Worm (Caenorhabditis elegans) whole organism, L3 larva: ENCODE measurements around the gene Y51H4A.1.

Experiments
- daf-12 ChIP-seq: fragments of 150-350 bp; optimal IDR thresholded peaks from 2 replicates; lab custom pipeline; 2014; ENCODE audit warnings: missing biosample characterization, missing genetic modification reagents, missing genetic modification characterization
- fkh-10 ChIP-seq: sonication (generic microtip); optimal IDR thresholded peaks from 2 replicates; lab custom pipeline; 2017; ENCODE audit warnings: missing biosample characterization, missing genetic modification reagents, missing genetic modification characterization
- lin-15B ChIP-seq: fragments of 150-350 bp; optimal IDR thresholded peaks from 2 replicates; lab custom pipeline; 2014; ENCODE audit warnings: missing biosample characterization, missing genetic modification characterization
- mdl-1 ChIP-seq: fragments of 150-350 bp; optimal IDR thresholded peaks from 2 replicates; lab custom pipeline; 2014; ENCODE audit warnings: missing biosample characterization, missing genetic modification characterization
- nfya-1 ChIP-seq: sonication (generic microtip); optimal IDR thresholded peaks from 2 replicates; lab custom pipeline; 2017; ENCODE audit warnings: missing genetic modification characterization, mild to moderate bottlenecking, missing compliant biosample characterization, antibody characterized with exemption, moderate library complexity; ENCODE audit not compliant: insufficient read depth
- nhr-11 ChIP-seq: fragments of 150-350 bp; optimal IDR thresholded peaks from 2 replicates; lab custom pipeline; 2014; ENCODE audit warnings: missing biosample characterization, missing genetic modification characterization
- nhr-25 ChIP-seq: sonication (generic microtip); optimal IDR thresholded peaks from 2 replicates; lab custom pipeline; 2017; ENCODE audit warnings: missing biosample characterization, missing genetic modification characterization
- nhr-67 ChIP-seq: fragments of 150-350 bp; optimal IDR thresholded peaks from 2 replicates; lab custom pipeline; 2014; ENCODE audit warnings: missing biosample characterization, missing genetic modification characterization
- nhr-76 ChIP-seq: fragments of 150-350 bp; sonication (generic microtip); optimal IDR thresholded peaks from 5 replicates; lab custom pipeline; 2014; ENCODE audit warnings: missing biosample characterization, missing genetic modification characterization
- snpc-4 ChIP-seq: fragments of 150-350 bp; optimal IDR thresholded peaks from 2 replicates; lab custom pipeline; 2014; ENCODE audit warnings: missing biosample characterization, missing genetic modification characterization
- unc-39 ChIP-seq: sonication (generic microtip); optimal IDR thresholded peaks from 4 replicates; lab custom pipeline; 2017; ENCODE audit warnings: missing biosample characterization, missing genetic modification characterization

DNA sequence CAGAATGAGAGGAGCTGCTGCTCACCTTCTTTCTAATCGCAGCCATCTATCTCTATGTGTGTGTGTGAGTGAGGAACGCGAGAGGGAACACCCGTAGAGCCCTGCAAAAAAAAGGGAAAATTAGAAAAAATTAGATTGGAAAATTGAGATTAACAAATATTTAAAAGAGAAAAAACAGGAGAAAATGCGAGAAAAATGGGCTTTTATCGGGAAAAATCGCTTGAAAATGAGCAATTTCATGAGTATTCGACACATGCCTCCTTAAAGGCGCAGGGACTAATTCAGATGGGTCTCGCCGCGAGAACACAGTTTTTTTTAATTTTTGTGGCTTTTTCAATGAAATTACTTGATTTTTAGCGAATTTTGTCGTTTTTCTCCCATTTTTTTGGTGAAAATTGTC is 11.8 kb upstream of the Y51H4A.1 start, which contains the start of gene rho-1:
- TF ChIP-seq nhr-67 (tag; lab: Kevin White, UChicago) (no peak), snpc-4 (tag; lab: Kevin White, UChicago) (no peak), unc-39 (tag; lab: Kevin White, UChicago) (no peak), mdl-1 (tag; lab: Kevin White, UChicago) (no peak), nhr-76 (tag; lab: Kevin White, UChicago) (no peak), nhr-11 (tag; lab: Kevin White, UChicago) (no peak), daf-12 (no peak), lin-15B (tag; lab: Kevin White, UChicago) (no peak), nfya-1 (no peak), nhr-25 (tag; lab: Kevin White, UChicago) (no peak), fkh-10 (GFP tag; lab: Kevin White, UChicago) (no peak)
